Fruit fly (Drosophila melanogaster) whole organism, pupa: ENCODE results near the gene Nup205.
A peak's percentile ranks its signal among the peaks of the same experiment; 100 is the strongest.

Experiments
- CG10348 ChIP-seq: fragments of 200-800 bp; sonication (Bioruptor generic); IDR thresholded peaks from 2 replicates; pipeline ENCODE4 v1.3.6; 2022; ENCODE audit warnings: missing biosample characterization, missing genetic modification characterization
- CG13204 ChIP-seq: fragments of 200-800 bp; sonication (Bioruptor generic); optimal IDR thresholded peaks from 2 replicates; lab custom pipeline; 2018; ENCODE audit warnings: missing biosample characterization, mild to moderate bottlenecking, missing genetic modification characterization, moderate library complexity
- CG32121 ChIP-seq: fragments of 200-800 bp; sonication (Bioruptor generic); IDR thresholded peaks from 2 replicates; pipeline ENCODE4 v1.3.6; 2022; ENCODE audit warnings: missing biosample characterization, missing genetic modification characterization
- CG8301 ChIP-seq: fragments of 200-800 bp; sonication (Bioruptor generic); optimal IDR thresholded peaks from 2 replicates; lab custom pipeline; 2018; ENCODE audit warnings: missing biosample characterization, mild to moderate bottlenecking, missing genetic modification characterization
- CG9948 ChIP-seq: fragments of 200-800 bp; sonication (Bioruptor generic); optimal IDR thresholded peaks from 2 replicates; lab custom pipeline; 2018; ENCODE audit warnings: missing biosample characterization, mild to moderate bottlenecking, missing genetic modification characterization, moderate library complexity
- Pif1A ChIP-seq: fragments of 200-800 bp; sonication (Bioruptor generic); optimal IDR thresholded peaks from 3 replicates; lab custom pipeline; 2016; ENCODE audit warnings: missing biosample characterization, missing genetic modification characterization

DNA sequence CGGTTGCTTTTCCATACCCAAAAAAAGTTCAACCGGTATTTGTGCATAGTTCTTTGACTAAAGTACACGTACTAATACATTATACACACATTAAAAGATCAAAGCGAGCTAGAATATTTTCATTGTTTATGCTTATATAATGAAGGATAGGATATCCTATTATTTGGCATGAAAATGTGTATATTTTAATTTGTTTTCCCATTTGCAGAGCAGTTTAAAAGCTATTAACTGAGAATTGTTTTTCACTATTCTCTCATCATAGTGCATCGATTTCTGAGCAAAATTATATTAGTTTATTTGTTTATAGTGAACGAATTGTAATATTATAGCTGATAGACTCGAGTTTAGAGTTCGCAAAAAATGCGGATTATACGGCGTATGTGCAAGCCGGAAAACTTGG is 34.5 kb downstream of the Nup205 start:
- TF ChIP-seq CG32121 (GFP tag; lab: Robert Waterston, UW) (no peak), CG10348 (no peak), CG13204 (no peak), Pif1A (GFP tag; lab: Kevin White, UChicago) (no peak), CG8301 (tag; lab: Kevin White, UChicago) (peak; percentile 56), CG9948 (tag; lab: Kevin White, UChicago) (no peak)
